Fruit fly (Drosophila melanogaster) whole organism, embryonic: ENCODE measurements around the gene CG14718.

ENCODE experiments used
- Abd-B ChIP-seq: fragments of 200-800 bp; sonication (Bioruptor generic); optimal IDR thresholded peaks from 2 replicates; lab custom pipeline; 2018; ENCODE audit warnings: missing biosample characterization, mild to moderate bottlenecking, missing genetic modification characterization, moderate library complexity
- B-H2 ChIP-seq: fragments of 200-800 bp; sonication (Bioruptor generic); optimal IDR thresholded peaks from 2 replicates; lab custom pipeline; 2018; ENCODE audit warnings: missing biosample characterization, mild to moderate bottlenecking, missing genetic modification characterization
- Blimp-1 ChIP-seq: fragments of 200-800 bp; sonication (Bioruptor generic); optimal IDR thresholded peaks from 3 replicates; lab custom pipeline; 2018; ENCODE audit warnings: missing biosample characterization, missing genetic modification characterization, mild to moderate bottlenecking, moderate library complexity, missing genetic modification reagents
- CG11398 ChIP-seq: fragments of 200-800 bp; sonication (Bioruptor generic); optimal IDR thresholded peaks from 2 replicates; lab custom pipeline; 2016; ENCODE audit warnings: missing biosample characterization, missing genetic modification characterization
- CG11695 ChIP-seq: fragments of 200-800 bp; sonication (Bioruptor generic); IDR thresholded peaks from 3 replicates; pipeline ENCODE4 v1.3.6; 2022; ENCODE audit warnings: missing biosample characterization, missing genetic modification characterization
- CG11723 ChIP-seq: fragments of 200-800 bp; sonication (Bioruptor generic); optimal IDR thresholded peaks from 2 replicates; lab custom pipeline; 2017; ENCODE audit warnings: missing biosample characterization, mild to moderate bottlenecking, missing genetic modification characterization
- CG12299 ChIP-seq: fragments of 200-800 bp; sonication (Bioruptor generic); optimal IDR thresholded peaks from 2 replicates; lab custom pipeline; 2018; ENCODE audit warnings: missing biosample characterization, mild to moderate bottlenecking, missing genetic modification characterization
- CG12391 ChIP-seq: fragments of 200-800 bp; sonication (Bioruptor generic); optimal IDR thresholded peaks from 3 replicates; lab custom pipeline; 2018; ENCODE audit warnings: missing biosample characterization, mild to moderate bottlenecking, missing genetic modification characterization, moderate library complexity
- CG12942 ChIP-seq: fragments of 200-800 bp; sonication (Bioruptor generic); optimal IDR thresholded peaks from 3 replicates; lab custom pipeline; 2016; ENCODE audit warnings: missing biosample characterization, missing genetic modification characterization
- CG13296 ChIP-seq: fragments of 200-800 bp; sonication (Bioruptor generic); optimal IDR thresholded peaks from 3 replicates; lab custom pipeline; 2018; ENCODE audit warnings: missing biosample characterization, mild to moderate bottlenecking, missing genetic modification characterization
- CG16863 ChIP-seq: fragments of 200-800 bp; sonication (Bioruptor generic); optimal IDR thresholded peaks from 3 replicates; lab custom pipeline; 2016; ENCODE audit warnings: missing biosample characterization, missing genetic modification characterization
- CG17612 ChIP-seq: fragments of 200-800 bp; sonication (Bioruptor generic); IDR thresholded peaks from 2 replicates; pipeline ENCODE4 v1.3.6; 2022; ENCODE audit warnings: missing biosample characterization, missing genetic modification characterization
- CG1792 ChIP-seq: fragments of 200-800 bp; sonication (Bioruptor generic); optimal IDR thresholded peaks from 2 replicates; lab custom pipeline; 2016; ENCODE audit warnings: missing biosample characterization, missing genetic modification characterization
- CG18599 ChIP-seq: fragments of 200-800 bp; sonication (Bioruptor generic); optimal IDR thresholded peaks from 3 replicates; lab custom pipeline; 2017; ENCODE audit warnings: missing biosample characterization, missing genetic modification characterization, mild to moderate bottlenecking, moderate library complexity, missing genetic modification reagents
- CG42726 ChIP-seq: fragments of 200-800 bp; sonication (Bioruptor generic); IDR thresholded peaks from 2 replicates; pipeline ENCODE4 v1.3.6; 2022; ENCODE audit warnings: missing biosample characterization, missing genetic modification characterization; ENCODE audit not compliant: partially characterized antibody
- CG4404 ChIP-seq: fragments of 200-800 bp; sonication (Bioruptor generic); IDR thresholded peaks from 2 replicates; pipeline ENCODE4 v1.3.6; 2022; ENCODE audit warnings: missing biosample characterization, missing genetic modification characterization
- CG4424 ChIP-seq: fragments of 200-800 bp; sonication (Bioruptor generic); optimal IDR thresholded peaks from 3 replicates; lab custom pipeline; 2016; ENCODE audit warnings: missing biosample characterization, missing genetic modification characterization
- CG6765 ChIP-seq: fragments of 200-800 bp; sonication (Bioruptor generic); optimal IDR thresholded peaks from 3 replicates; lab custom pipeline; 2017; ENCODE audit warnings: missing biosample characterization, mild to moderate bottlenecking, missing genetic modification characterization
- CG8944 ChIP-seq: fragments of 200-800 bp; sonication (Bioruptor generic); optimal IDR thresholded peaks from 3 replicates; lab custom pipeline; 2016; ENCODE audit warnings: missing biosample characterization, missing genetic modification characterization
- CG9437 ChIP-seq: fragments of 200-800 bp; sonication (Bioruptor generic); optimal IDR thresholded peaks from 2 replicates; lab custom pipeline; 2018; ENCODE audit warnings: missing biosample characterization, mild to moderate bottlenecking, missing genetic modification characterization
- CG9817 ChIP-seq: fragments of 200-800 bp; sonication (Bioruptor generic); optimal IDR thresholded peaks from 2 replicates; lab custom pipeline; 2018; ENCODE audit warnings: missing biosample characterization, mild to moderate bottlenecking, missing genetic modification characterization, moderate library complexity
- Ets97D ChIP-seq: fragments of 200-800 bp; sonication (Bioruptor generic); optimal IDR thresholded peaks from 3 replicates; lab custom pipeline; 2016; ENCODE audit warnings: missing biosample characterization, missing genetic modification characterization
- HLHmδ ChIP-seq: fragments of 200-800 bp; sonication (Bioruptor generic); optimal IDR thresholded peaks from 2 replicates; lab custom pipeline; 2018; ENCODE audit warnings: missing biosample characterization, mild to moderate bottlenecking, missing genetic modification characterization, moderate library complexity
- Hr3 ChIP-seq: fragments of 200-800 bp; sonication (Bioruptor generic); optimal IDR thresholded peaks from 3 replicates; lab custom pipeline; 2016; ENCODE audit warnings: missing biosample characterization, missing genetic modification characterization
- Kr ChIP-seq: fragments of 200-800 bp; sonication (Bioruptor generic); optimal IDR thresholded peaks from 2 replicates; lab custom pipeline; 2017; ENCODE audit warnings: missing biosample characterization, mild to moderate bottlenecking, missing genetic modification characterization
- MBD-R2 ChIP-seq: fragments of 200-800 bp; sonication (Bioruptor generic); IDR thresholded peaks from 2 replicates; pipeline ENCODE4 v1.3.6; 2022; ENCODE audit warnings: missing biosample characterization, missing genetic modification characterization
- MTF-1 ChIP-seq: fragments of 200-800 bp; sonication (Bioruptor generic); optimal IDR thresholded peaks from 2 replicates; lab custom pipeline; 2018; ENCODE audit warnings: missing biosample characterization, mild to moderate bottlenecking, missing genetic modification characterization, borderline replicate concordance
- NC2α ChIP-seq: fragments of 200-800 bp; sonication (Bioruptor generic); optimal IDR thresholded peaks from 2 replicates; lab custom pipeline; 2016; ENCODE audit warnings: missing biosample characterization, missing genetic modification characterization
- NC2β ChIP-seq: fragments of 200-800 bp; sonication (Bioruptor generic); optimal IDR thresholded peaks from 2 replicates; lab custom pipeline; 2016; ENCODE audit warnings: missing biosample characterization, missing genetic modification characterization
- Oaz ChIP-seq: fragments of 200-800 bp; sonication (Bioruptor generic); IDR thresholded peaks from 2 replicates; pipeline ENCODE4 v1.3.6; 2022; ENCODE audit warnings: missing biosample characterization, missing genetic modification characterization
- Oli ChIP-seq: fragments of 200-800 bp; sonication (Bioruptor generic); optimal IDR thresholded peaks from 2 replicates; lab custom pipeline; 2018; ENCODE audit warnings: missing biosample characterization, mild to moderate bottlenecking, missing genetic modification characterization, moderate library complexity
- PHDP ChIP-seq: fragments of 200-800 bp; sonication (Bioruptor generic); optimal IDR thresholded peaks from 3 replicates; lab custom pipeline; 2018; ENCODE audit warnings: missing biosample characterization, mild to moderate bottlenecking, missing genetic modification characterization, moderate library complexity
- Sox102F ChIP-seq: fragments of 200-800 bp; sonication (Bioruptor generic); optimal IDR thresholded peaks from 2 replicates; lab custom pipeline; 2018; ENCODE audit warnings: missing biosample characterization, mild to moderate bottlenecking, missing genetic modification characterization, moderate library complexity
- TFAM ChIP-seq: fragments of 200-800 bp; sonication (Bioruptor generic); optimal IDR thresholded peaks from 2 replicates; lab custom pipeline; 2017; ENCODE audit warnings: missing biosample characterization, missing genetic modification characterization, inconsistent platforms
- abd-A ChIP-seq: fragments of 200-800 bp; sonication (Bioruptor generic); optimal IDR thresholded peaks from 3 replicates; lab custom pipeline; 2019; ENCODE audit warnings: missing biosample characterization, mild to moderate bottlenecking, missing genetic modification characterization, moderate library complexity
- bcd ChIP-seq: fragments of 200-800 bp; sonication (Bioruptor generic); optimal IDR thresholded peaks from 2 replicates; lab custom pipeline; 2017; ENCODE audit warnings: missing biosample characterization, mild to moderate bottlenecking, missing genetic modification characterization
- bigmax ChIP-seq: fragments of 200-800 bp; sonication (Bioruptor generic); optimal IDR thresholded peaks from 2 replicates; lab custom pipeline; 2018; ENCODE audit warnings: missing biosample characterization, mild to moderate bottlenecking, missing genetic modification characterization
- crc ChIP-seq: fragments of 200-800 bp; sonication (Bioruptor generic); optimal IDR thresholded peaks from 2 replicates; lab custom pipeline; 2016; ENCODE audit warnings: missing biosample characterization, missing genetic modification characterization
- croc ChIP-seq: fragments of 200-800 bp; sonication (Bioruptor generic); conservative IDR thresholded peaks from 3 replicates; pipeline ENCODE4 v1.3.6; 2022; ENCODE audit warnings: missing biosample characterization, missing genetic modification characterization
- hkb ChIP-seq, 2 experiments: fragments of 200-800 bp in 1 of 2; fragments of >200 bp in 1 of 2; sonication (Bioruptor generic) in 1 of 2; IDR thresholded peaks in 1 of 2; optimal IDR thresholded peaks in 1 of 2; 2 replicates each; pipeline versions ENCODE4 v1.3.6 to Lab custom; 2017 to 2022; ENCODE audit warnings: missing biosample characterization in 1 of 2, missing genetic modification characterization in 1 of 2
- hth ChIP-seq: fragments of >200 bp; optimal IDR thresholded peaks from 2 replicates; lab custom pipeline; 2017; ENCODE audit warnings: inconsistent platforms
- knrl ChIP-seq: fragments of 200-800 bp; sonication (Bioruptor generic); IDR thresholded peaks from 3 replicates; pipeline ENCODE4 v1.3.6; 2022; ENCODE audit warnings: missing biosample characterization, missing genetic modification characterization; ENCODE audit not compliant: partially characterized antibody
- nom ChIP-seq: fragments of 200-800 bp; sonication (Bioruptor generic); optimal IDR thresholded peaks from 2 replicates; lab custom pipeline; 2017; ENCODE audit warnings: missing biosample characterization, missing genetic modification characterization, mild to moderate bottlenecking, moderate library complexity, missing genetic modification reagents
- pros ChIP-seq: fragments of 200-800 bp; sonication (Bioruptor generic); optimal IDR thresholded peaks from 3 replicates; lab custom pipeline; 2019; ENCODE audit warnings: missing biosample characterization, mild to moderate bottlenecking, missing genetic modification characterization, moderate library complexity
- repo ChIP-seq: fragments of 200-800 bp; sonication (Bioruptor generic); optimal IDR thresholded peaks from 2 replicates; lab custom pipeline; 2016; ENCODE audit warnings: missing biosample characterization, missing genetic modification characterization
- schlank ChIP-seq: fragments of 200-800 bp; sonication (Bioruptor generic); optimal IDR thresholded peaks from 2 replicates; lab custom pipeline; 2018; ENCODE audit warnings: missing biosample characterization, mild to moderate bottlenecking, missing genetic modification characterization
- slou ChIP-seq: fragments of 200-800 bp; sonication (Bioruptor generic); optimal IDR thresholded peaks from 3 replicates; lab custom pipeline; 2016; ENCODE audit warnings: missing biosample characterization, missing genetic modification characterization
- slp2 ChIP-seq: fragments of 200-800 bp; sonication (Bioruptor generic); optimal IDR thresholded peaks from 2 replicates; lab custom pipeline; 2016; ENCODE audit warnings: missing biosample characterization, missing genetic modification characterization
- trh ChIP-seq: fragments of 200-800 bp; sonication (Bioruptor generic); optimal IDR thresholded peaks from 2 replicates; lab custom pipeline; 2016; ENCODE audit warnings: missing biosample characterization, missing genetic modification characterization
- wek ChIP-seq: fragments of 200-800 bp; sonication (Bioruptor generic); optimal IDR thresholded peaks from 3 replicates; lab custom pipeline; 2018; ENCODE audit warnings: missing biosample characterization, mild to moderate bottlenecking, missing genetic modification characterization, moderate library complexity
- zf30C ChIP-seq: fragments of 200-800 bp; sonication (Bioruptor generic); optimal IDR thresholded peaks from 3 replicates; lab custom pipeline; 2018; ENCODE audit warnings: missing biosample characterization, mild to moderate bottlenecking, missing genetic modification characterization

CG14718 gene

dm6 chr3R:11679513-11679912, 20.9 kb upstream of the CG14718 start, which contains the start of the genes Taf12 and Ho (continued):
- no peak for TF ChIP-seq bcd (GFP tag; lab: Kevin White, UChicago)
- TF ChIP-seq MTF-1 (GFP tag; lab: Kevin White, UChicago) = no peak
- TF ChIP-seq B-H2 = no peak
- no peak for TF ChIP-seq CG42726 (GFP tag; lab: Robert Waterston, UW)
- TF ChIP-seq trh (GFP tag; lab: Kevin White, UChicago) = no peak
- TF ChIP-seq Sox102F (GFP tag; lab: Kevin White, UChicago) = no peak
- no peak for TF ChIP-seq bigmax
- no peak for TF ChIP-seq crc
- no peak for TF ChIP-seq slp2 (GFP tag; lab: Kevin White, UChicago)
- TF ChIP-seq CG4424 (GFP tag; lab: Kevin White, UChicago) = no peak
- TF ChIP-seq repo (GFP tag; lab: Kevin White, UChicago) = no peak
- TF ChIP-seq CG17612 = no peak
- TF ChIP-seq Oaz (GFP tag; lab: Robert Waterston, UW) = no peak
- no peak for TF ChIP-seq croc (GFP tag; lab: Robert Waterston, UW)
- TF ChIP-seq MBD-R2 (GFP tag; lab: Robert Waterston, UW) = peak; percentile 91
- no peak for TF ChIP-seq Abd-B (GFP tag; lab: Kevin White, UChicago)
- TF ChIP-seq zf30C (GFP tag; lab: Kevin White, UChicago) = no peak
- TF ChIP-seq Oli (tag; lab: Kevin White, UChicago) = no peak
- no peak for TF ChIP-seq CG1792
- TF ChIP-seq CG9817 = no peak
- TF ChIP-seq CG12942 = no peak
- no peak for TF ChIP-seq hkb (optimal IDR thresholded peaks at IDR 0.05; lab: Kevin White, UChicago)
- no peak for TF ChIP-seq hkb (GFP tag; IDR thresholded peaks at IDR 0.05; lab: Robert Waterston, UW)
- TF ChIP-seq knrl (GFP tag; lab: Robert Waterston, UW) = no peak
- TF ChIP-seq CG6765 (GFP tag; lab: Kevin White, UChicago) = no peak
- TF ChIP-seq Blimp-1 (GFP tag; lab: Kevin White, UChicago) = no peak
- TF ChIP-seq nom (GFP tag; lab: Kevin White, UChicago) = no peak
- no peak for TF ChIP-seq slou
- no peak for TF ChIP-seq hth
- no peak for TF ChIP-seq schlank (tag; lab: Kevin White, UChicago)
- no peak for TF ChIP-seq Kr
- TF ChIP-seq NC2α (GFP tag; lab: Kevin White, UChicago) = no peak
- no peak for TF ChIP-seq CG12391 (tag; lab: Kevin White, UChicago)
- peak; percentile 46 for TF ChIP-seq Ets97D (GFP tag; lab: Kevin White, UChicago)
- no peak for TF ChIP-seq abd-A (tag; lab: Kevin White, UChicago)
- TF ChIP-seq NC2β (GFP tag; lab: Kevin White, UChicago) = no peak
- no peak for TF ChIP-seq CG11723 (GFP tag; lab: Kevin White, UChicago)
- TF ChIP-seq CG11398 = no peak
- no peak for TF ChIP-seq CG12299
- no peak for TF ChIP-seq PHDP (tag; lab: Kevin White, UChicago)
- no peak for TF ChIP-seq pros (GFP tag; lab: Kevin White, UChicago)
- TF ChIP-seq wek (GFP tag; lab: Kevin White, UChicago) = no peak
- no peak for TF ChIP-seq CG18599 (GFP tag; lab: Kevin White, UChicago)
- TF ChIP-seq CG4404 (GFP tag; lab: Robert Waterston, UW) = no peak
- no peak for TF ChIP-seq CG13296
- no peak for TF ChIP-seq CG16863 (GFP tag; lab: Kevin White, UChicago)
- no peak for TF ChIP-seq CG11695 (GFP tag; lab: Robert Waterston, UW)
- no peak for TF ChIP-seq TFAM
- TF ChIP-seq HLHmδ (GFP tag; lab: Kevin White, UChicago) = no peak
- TF ChIP-seq Hr3 (GFP tag; lab: Kevin White, UChicago) = no peak
- TF ChIP-seq CG9437 (GFP tag; lab: Kevin White, UChicago) = no peak
- TF ChIP-seq CG8944 (GFP tag; lab: Kevin White, UChicago) = no peak
